Fruit fly (Drosophila melanogaster) whole organism, wandering third instar larva: ENCODE measurements around the gene CG13921.

Experiments used
- Abd-B ChIP-seq: fragments of >200 bp; optimal IDR thresholded peaks from 2 replicates; lab custom pipeline; 2017; ENCODE audit warnings: missing biosample characterization, missing genetic modification characterization
- CG32264 ChIP-seq: fragments of 200-800 bp; sonication (Bioruptor generic); optimal IDR thresholded peaks from 2 replicates; lab custom pipeline; 2016; ENCODE audit warnings: missing biosample characterization, missing genetic modification characterization
- CG9705 ChIP-seq: fragments of 200-800 bp; sonication (Bioruptor generic); optimal IDR thresholded peaks from 2 replicates; lab custom pipeline; 2018; ENCODE audit warnings: missing biosample characterization, mild to moderate bottlenecking, missing genetic modification characterization
- CrebA ChIP-seq: fragments of 200-800 bp; sonication (Bioruptor generic); optimal IDR thresholded peaks from 2 replicates; lab custom pipeline; 2016; ENCODE audit warnings: missing biosample characterization, mild to moderate bottlenecking, missing genetic modification characterization, borderline replicate concordance
- Dfd ChIP-seq: fragments of >200 bp; optimal IDR thresholded peaks from 2 replicates; lab custom pipeline; 2017; ENCODE audit warnings: missing biosample characterization, missing genetic modification characterization
- Dif ChIP-seq: fragments of 200-275, 200-300 bp; sonication (Bioruptor generic); optimal IDR thresholded peaks from 2 replicates; lab custom pipeline; 2018; ENCODE audit warnings: missing biosample characterization, missing genetic modification characterization; ENCODE audit not compliant: partially characterized antibody
- GATAd ChIP-seq: sonication (Bioruptor generic); optimal IDR thresholded peaks from 2 replicates; lab custom pipeline; 2016; ENCODE audit warnings: missing biosample characterization, missing genetic modification characterization
- HLH106 ChIP-seq: fragments of 200-800 bp; optimal IDR thresholded peaks from 3 replicates; lab custom pipeline; 2019; ENCODE audit warnings: missing biosample characterization, mild to moderate bottlenecking, missing genetic modification characterization, moderate library complexity
- Hnf4 ChIP-seq: fragments of 200-800 bp; sonication (Bioruptor generic); optimal IDR thresholded peaks from 2 replicates; lab custom pipeline; 2016; ENCODE audit warnings: missing biosample characterization, mild to moderate bottlenecking, missing genetic modification characterization
- Hr78 ChIP-seq: fragments of >200 bp; optimal IDR thresholded peaks from 2 replicates; lab custom pipeline; 2017; ENCODE audit warnings: missing biosample characterization, missing genetic modification characterization
- Hr83 ChIP-seq: fragments of 200-300 bp; sonication (Bioruptor generic); optimal IDR thresholded peaks from 2 replicates; lab custom pipeline; 2016; ENCODE audit warnings: missing biosample characterization, mild to moderate bottlenecking, missing genetic modification characterization, moderate library complexity; ENCODE audit not compliant: poor library complexity, severe bottlenecking
- Jra ChIP-seq: sonication (Bioruptor generic); optimal IDR thresholded peaks from 2 replicates; lab custom pipeline; 2016; ENCODE audit warnings: missing biosample characterization, missing genetic modification characterization
- Mio ChIP-seq: sonication (Bioruptor generic); optimal IDR thresholded peaks from 2 replicates; lab custom pipeline; 2016; ENCODE audit warnings: missing biosample characterization, missing genetic modification characterization
- Myc ChIP-seq: fragments of >200 bp; optimal IDR thresholded peaks from 2 replicates; lab custom pipeline; 2017
- N ChIP-seq: fragments of >200 bp; optimal IDR thresholded peaks from 2 replicates; lab custom pipeline; 2018; ENCODE audit warnings: missing biosample characterization, missing external identifiers, missing genetic modification characterization
- OdsH ChIP-seq: fragments of 200-800 bp; sonication (Bioruptor generic); optimal IDR thresholded peaks from 2 replicates; lab custom pipeline; 2016; ENCODE audit warnings: missing biosample characterization, mild to moderate bottlenecking, missing genetic modification characterization
- Rel ChIP-seq, 2 experiments: fragments of 200-800 bp; sonication (Bioruptor generic) in 1 of 2; optimal IDR thresholded peaks; 2 replicates in 1 of 2; 3 replicates in 1 of 2; lab custom pipeline; 2016 to 2019; ENCODE audit warnings: mild to moderate bottlenecking in 2 of 2, missing biosample characterization in 2 of 2, missing genetic modification characterization in 2 of 2, moderate library complexity in 1 of 2
- Sp1 ChIP-seq: fragments of 200-800 bp; sonication (Bioruptor generic); optimal IDR thresholded peaks from 3 replicates; lab custom pipeline; 2019; ENCODE audit warnings: missing biosample characterization, mild to moderate bottlenecking, missing genetic modification characterization, moderate library complexity
- Vsx2 ChIP-seq: fragments of 200-300, 225-300 bp; sonication (Bioruptor generic); optimal IDR thresholded peaks from 2 replicates; lab custom pipeline; 2018; ENCODE audit warnings: missing biosample characterization, missing genetic modification characterization; ENCODE audit not compliant: partially characterized antibody
- br ChIP-seq: fragments of 200-800 bp; sonication (Bioruptor generic); optimal IDR thresholded peaks from 2 replicates; lab custom pipeline; 2016; ENCODE audit warnings: missing biosample characterization, missing genetic modification characterization
- brk ChIP-seq: fragments of 200-800 bp; sonication (Bioruptor generic); optimal IDR thresholded peaks from 2 replicates; lab custom pipeline; 2016; ENCODE audit warnings: missing biosample characterization, mild to moderate bottlenecking, missing genetic modification characterization
- dl ChIP-seq, 2 experiments: fragments of 175-275, 200-275 bp in 1 of 2; fragments of 200-275 bp in 1 of 2; sonication (Bioruptor generic); optimal IDR thresholded peaks; lab custom pipeline; 2018; ENCODE audit warnings: mild to moderate bottlenecking in 2 of 2, missing biosample characterization in 2 of 2, missing genetic modification characterization in 2 of 2, moderate library complexity in 2 of 2; ENCODE audit not compliant: partially characterized antibody in 2 of 2, insufficient read depth in 1 of 2
- dmrt93B ChIP-seq: fragments of 200-800 bp; sonication (Bioruptor generic); optimal IDR thresholded peaks from 2 replicates; lab custom pipeline; 2018; ENCODE audit warnings: missing biosample characterization, mild to moderate bottlenecking, missing genetic modification characterization
- dsf ChIP-seq: sonication (Bioruptor generic); optimal IDR thresholded peaks from 2 replicates; lab custom pipeline; 2016; ENCODE audit warnings: missing biosample characterization, missing genetic modification characterization, borderline replicate concordance
- ey ChIP-seq: fragments of 200-800 bp; sonication (Bioruptor generic); optimal IDR thresholded peaks from 2 replicates; lab custom pipeline; 2016; ENCODE audit warnings: missing biosample characterization, missing genetic modification characterization
- foxo ChIP-seq, 2 experiments: fragments of 200-800 bp; sonication (Bioruptor generic); optimal IDR thresholded peaks; 2 replicates in 1 of 2; 3 replicates in 1 of 2; lab custom pipeline; 2016 to 2017; ENCODE audit warnings: missing biosample characterization in 2 of 2, missing genetic modification characterization in 2 of 2
- fru ChIP-seq: fragments of 200-800 bp; sonication (Bioruptor generic); optimal IDR thresholded peaks from 3 replicates; lab custom pipeline; 2016; ENCODE audit warnings: missing biosample characterization, mild to moderate bottlenecking, missing genetic modification characterization
- h ChIP-seq: fragments of 200-800 bp; sonication (Bioruptor generic); optimal IDR thresholded peaks from 3 replicates; lab custom pipeline; 2016; ENCODE audit warnings: missing biosample characterization, mild to moderate bottlenecking, missing genetic modification characterization
- jim ChIP-seq: fragments of 175-275, 200-325 bp; sonication (Bioruptor generic); optimal IDR thresholded peaks from 2 replicates; lab custom pipeline; 2016; ENCODE audit warnings: missing biosample characterization, mild to moderate bottlenecking, missing genetic modification characterization
- lola ChIP-seq: fragments of >200 bp; optimal IDR thresholded peaks from 2 replicates; lab custom pipeline; 2017; ENCODE audit warnings: missing biosample characterization, missing genetic modification characterization
- pan ChIP-seq: fragments of >200 bp; optimal IDR thresholded peaks from 2 replicates; lab custom pipeline; 2017
- psq ChIP-seq: fragments of 200-800 bp; sonication (Bioruptor generic); optimal IDR thresholded peaks from 3 replicates; lab custom pipeline; 2017; ENCODE audit warnings: missing biosample characterization, mild to moderate bottlenecking, missing genetic modification characterization, moderate library complexity
- rgr ChIP-seq: fragments of 200-800 bp; sonication (Bioruptor generic); optimal IDR thresholded peaks from 3 replicates; lab custom pipeline; 2016; ENCODE audit warnings: missing biosample characterization, mild to moderate bottlenecking, missing genetic modification characterization
- sage ChIP-seq: fragments of 200-800 bp; sonication (Bioruptor generic); optimal IDR thresholded peaks from 2 replicates; lab custom pipeline; 2016; ENCODE audit warnings: missing biosample characterization, mild to moderate bottlenecking, missing genetic modification characterization
- sv ChIP-seq: fragments of 200-800 bp; sonication (Bioruptor generic); optimal IDR thresholded peaks from 3 replicates; lab custom pipeline; 2016; ENCODE audit warnings: missing biosample characterization, missing genetic modification characterization
- tai ChIP-seq: sonication (Bioruptor generic); optimal IDR thresholded peaks from 2 replicates; lab custom pipeline; 2016; ENCODE audit warnings: missing biosample characterization, missing genetic modification characterization
- usp ChIP-seq: fragments of >200 bp; optimal IDR thresholded peaks from 2 replicates; lab custom pipeline; 2017; ENCODE audit warnings: missing biosample characterization, missing genetic modification characterization
- woc ChIP-seq: sonication (Bioruptor generic); optimal IDR thresholded peaks from 2 replicates; lab custom pipeline; 2016; ENCODE audit warnings: missing biosample characterization, mild to moderate bottlenecking, missing genetic modification characterization

CG13921 gene

dm6 chr3L:1746338-1747199, at the start of gene CG13921:
Gene CG13921, plus strand, starts transcription at chr3L:1746907.
- TF ChIP-seq CrebA (GFP tag; lab: Kevin White, UChicago) (no peak), fru (GFP tag; lab: Kevin White, UChicago) (peak; percentile 99), Abd-B (GFP tag; lab: Kevin White, UChicago) (no peak), sage (GFP tag; lab: Kevin White, UChicago) (peak; percentile 99), CG32264 (GFP tag; lab: Kevin White, UChicago) (peak; percentile 99), h (GFP tag; lab: Kevin White, UChicago) (peak; percentile 100), Vsx2 (no peak), tai (GFP tag; lab: Kevin White, UChicago) (no peak), sv (peak; percentile 99), br (GFP tag; lab: Kevin White, UChicago) (peak; percentile 99), Myc (lab: Kevin White, UChicago) (no peak), ey (GFP tag; lab: Kevin White, UChicago) (peak; percentile 99), GATAd (GFP tag; lab: Kevin White, UChicago) (peak; percentile 94), lola (GFP tag; lab: Kevin White, UChicago) (no peak), N (no peak), dl (GFP tag; optimal IDR thresholded peaks at IDR 0.05; lab: Kevin White, UChicago; ENCODE audit: insufficient read depth in 1 of 2, partially characterized antibody in 2 of 2) (no peak), Mio (GFP tag; lab: Kevin White, UChicago) (peak; percentile 88), woc (GFP tag; lab: Kevin White, UChicago) (peak; percentile 98), HLH106 (tag; lab: Kevin White, UChicago) (peak; percentile 100), Rel (GFP tag; optimal IDR thresholded peaks at IDR 0.05; lab: Kevin White, UChicago) (peak; percentile 97), Rel (tag; optimal IDR thresholded peaks at IDR 0.05; lab: Kevin White, UChicago) (peak; percentile 93), rgr (GFP tag; lab: Kevin White, UChicago) (peak; percentile 99), dmrt93B (peak; percentile 99), Hnf4 (peak; percentile 99), OdsH (GFP tag; lab: Kevin White, UChicago) (peak; percentile 99), jim (GFP tag; lab: Kevin White, UChicago) (peak; percentile 33), Hr83 (GFP tag; lab: Kevin White, UChicago) (peak; percentile 95), Hr78 (GFP tag; lab: Kevin White, UChicago) (no peak), Sp1 (peak; percentile 99), dsf (peak; percentile 94), foxo (GFP tag; optimal IDR thresholded peaks at IDR 0.05; lab: Kevin White, UChicago) (peak; percentile 96 to 100), Jra (peak; percentile 98), Dif (GFP tag; lab: Kevin White, UChicago) (peak; percentile 4), CG9705 (GFP tag; lab: Kevin White, UChicago) (peak; percentile 99), pan (lab: Kevin White, UChicago) (no peak), usp (no peak), Dfd (GFP tag; lab: Kevin White, UChicago) (no peak), psq (GFP tag; lab: Kevin White, UChicago) (peak; percentile 97), brk (GFP tag; lab: Kevin White, UChicago) (no peak)

dm6 chr3L:1702367-1702927, 44.3 kb upstream of the CG13921 start, which contains the start of gene CG13931:
Gene CG13931, minus strand, starts transcription at chr3L:1702407.
- TF ChIP-seq br (GFP tag; lab: Kevin White, UChicago) (peak; percentile 28), fru (GFP tag; lab: Kevin White, UChicago) (peak; percentile 16), Abd-B (GFP tag; lab: Kevin White, UChicago) (no peak), h (GFP tag; lab: Kevin White, UChicago) (peak; percentile 28), ey (GFP tag; lab: Kevin White, UChicago) (peak; percentile 31), usp (no peak), Sp1 (peak; percentile 29), rgr (GFP tag; lab: Kevin White, UChicago) (peak; percentile 31), foxo (GFP tag; optimal IDR thresholded peaks at IDR 0.05; lab: Kevin White, UChicago) (peak in 1 of 2 experiments; percentile 41), tai (GFP tag; lab: Kevin White, UChicago) (no peak), OdsH (GFP tag; lab: Kevin White, UChicago) (peak; percentile 16), HLH106 (tag; lab: Kevin White, UChicago) (peak; percentile 22), psq (GFP tag; lab: Kevin White, UChicago) (no peak), dmrt93B (peak; percentile 13), sv (no peak)
